Fruit fly (Drosophila melanogaster) whole organism: ENCODE data around the gene Nek2.

Experiments used
- CG8478 ChIP-seq: fragments of >200 bp; optimal IDR thresholded peaks from 2 replicates; lab custom pipeline; 2018; ENCODE audit warnings: inconsistent platforms
- EcR ChIP-seq, 2 experiments: fragments of >200 bp; optimal IDR thresholded peaks; 2 replicates each; lab custom pipeline; 2017; ENCODE audit warnings: missing biosample characterization in 2 of 2, missing genetic modification characterization in 2 of 2, missing genetic modification reagents in 2 of 2
- pan ChIP-seq: fragments of >200 bp; optimal IDR thresholded peaks from 2 replicates; lab custom pipeline; 2017
- psq ChIP-seq: fragments of >200 bp; optimal IDR thresholded peaks from 2 replicates; lab custom pipeline; 2017
- usp ChIP-seq: fragments of >200 bp; optimal IDR thresholded peaks from 2 replicates; lab custom pipeline; 2017; ENCODE audit warnings: missing biosample characterization, missing genetic modification characterization, mixed read lengths

dm6 chrX:7920081-7920688 lies 28.7 kb upstream of the Nek2 start, which contains the start of the genes hdm and Ykt6:
- TF ChIP-seq psq (lab: Kevin White, UChicago) = no peak
- no peak for TF ChIP-seq pan (lab: Kevin White, UChicago)
- no peak for TF ChIP-seq CG8478 (lab: Kevin White, UChicago)
- no peak for TF ChIP-seq EcR (GFP tag; optimal IDR thresholded peaks at IDR 0.05; lab: Kevin White, UChicago)
- no peak for TF ChIP-seq usp (GFP tag; lab: Kevin White, UChicago)
